Fruit fly (Drosophila melanogaster): Measurements from ENCODE around the gene CG13073.

The CG13073 gene

DNA sequence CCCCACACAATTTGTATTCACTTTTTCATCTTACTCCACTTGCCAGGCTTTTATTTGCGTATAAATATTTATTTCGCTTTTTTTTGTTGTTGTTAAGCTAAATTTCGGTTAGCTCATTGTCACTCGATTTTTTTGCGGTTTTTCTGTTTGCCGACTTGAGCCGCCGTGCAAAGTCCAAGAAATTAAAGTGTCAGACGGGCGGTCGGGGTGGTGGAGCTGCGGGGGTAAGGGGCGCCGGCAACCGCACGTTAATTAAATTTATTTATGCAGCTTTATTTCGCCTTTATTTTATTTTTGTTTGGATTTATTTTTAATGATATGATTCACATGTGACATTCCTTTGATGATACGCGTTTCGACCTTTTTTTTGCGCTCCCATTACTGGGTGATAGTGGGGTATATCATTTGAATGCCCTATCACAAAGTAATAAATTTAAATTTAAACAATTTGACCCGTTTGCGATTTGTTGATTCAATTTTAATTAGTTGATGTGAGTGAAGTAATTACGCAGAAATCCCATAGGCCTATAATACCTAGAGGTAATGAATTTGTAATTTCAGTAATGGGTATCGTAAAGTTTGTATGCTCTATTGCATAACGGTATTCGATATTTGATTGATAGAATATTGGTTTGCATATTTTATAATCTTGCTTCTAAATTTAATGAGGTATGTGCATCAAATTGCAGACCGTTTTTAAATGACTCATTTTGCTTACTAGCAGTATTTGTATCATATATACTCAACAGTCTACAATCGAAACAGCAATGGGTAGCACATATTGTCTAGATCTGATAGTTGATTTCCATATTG, 51.5 kb downstream of the CG13073 start (continued):
- TF ChIP-seq CG17385 (GFP tag; optimal IDR thresholded peaks at IDR 0.05) (peak; percentile 31), wek (GFP tag; optimal IDR thresholded peaks at IDR 0.05) (no peak), CG15601 (tag; optimal IDR thresholded peaks at IDR 0.05) (no peak), Myb (GFP tag; optimal IDR thresholded peaks at IDR 0.05) (peak; percentile 29), Pdp1 (GFP tag; optimal IDR thresholded peaks at IDR 0.05) (peak; percentile 54 to 67), dysf (GFP tag; IDR thresholded peaks at IDR 0.05) (peak; percentile 68), twi (tag; optimal IDR thresholded peaks at IDR 0.05) (no peak), Hmr (GFP tag; optimal IDR thresholded peaks at IDR 0.05) (peak; percentile 46), ssp (GFP tag; IDR thresholded peaks at IDR 0.05) (no peak), CG8281 (tag; optimal IDR thresholded peaks at IDR 0.05) (no peak), CG8478 (optimal IDR thresholded peaks at IDR 0.05) (no peak), CG9215 (GFP tag; IDR thresholded peaks at IDR 0.05) (peak; percentile 31), CG7745 (tag; optimal IDR thresholded peaks at IDR 0.05) (no peak), ewg (GFP tag; optimal IDR thresholded peaks at IDR 0.05) (peak; percentile 16), CG15073 (GFP tag; optimal IDR thresholded peaks at IDR 0.05) (no peak), pros (GFP tag; optimal IDR thresholded peaks at IDR 0.05) (no peak), sd (tag; optimal IDR thresholded peaks at IDR 0.05) (peak; percentile 40), Optix (GFP tag; IDR thresholded peaks at IDR 0.05) (no peak), YL-1 (GFP tag; optimal IDR thresholded peaks at IDR 0.05) (no peak), CG34376 (GFP tag; optimal IDR thresholded peaks at IDR 0.05) (no peak), CG17612 (GFP tag; IDR thresholded peaks at IDR 0.05) (no peak), BEAF-32 (GFP tag; optimal IDR thresholded peaks at IDR 0.05) (no peak), CG1832 (GFP tag; optimal IDR thresholded peaks at IDR 0.05) (no peak), sima (GFP tag; optimal IDR thresholded peaks at IDR 0.05) (no peak), hb (GFP tag; IDR thresholded peaks at IDR 0.05; ENCODE audit: partially characterized antibody) (no peak), hkb (optimal IDR thresholded peaks at IDR 0.05) (no peak), hkb (GFP tag; IDR thresholded peaks at IDR 0.05) (0 out of 2 replicates have a peak, but pooled peaks have one; percentile 20), MTF-1 (GFP tag; optimal IDR thresholded peaks at IDR 0.05; ENCODE audit: borderline replicate concordance) (no peak), disco-r (GFP tag; optimal IDR thresholded peaks at IDR 0.05) (no peak), NK7.1 (GFP tag; optimal IDR thresholded peaks at IDR 0.05) (peak; percentile 17), Atf6 (GFP tag; IDR thresholded peaks at IDR 0.05) (no peak; the same call in 1 of the 2 replicates), CG11504 (tag; optimal IDR thresholded peaks at IDR 0.05) (peak; percentile 57), sc (optimal IDR thresholded peaks at IDR 0.05) (no peak), sc (GFP tag; optimal IDR thresholded peaks at IDR 0.05) (no peak), prd (optimal IDR thresholded peaks at IDR 0.05) (no peak), prd (GFP tag; IDR thresholded peaks at IDR 0.05) (peak; percentile 60; the same call in 2 of the 3 replicates), CG3281 (GFP tag; optimal IDR thresholded peaks at IDR 0.05) (peak; percentile 49), tll (GFP tag; optimal IDR thresholded peaks at IDR 0.05) (no peak), CG34422 (GFP tag; IDR thresholded peaks at IDR 0.05) (no peak), tup (GFP tag; optimal IDR thresholded peaks at IDR 0.05) (no peak), CG4854 (GFP tag; optimal IDR thresholded peaks at IDR 0.05) (peak; percentile 53), CG9797 (GFP tag; optimal IDR thresholded peaks at IDR 0.05) (no peak), CG1233 (GFP tag; optimal IDR thresholded peaks at IDR 0.05) (peak; percentile 29), Nf-YB (GFP tag; optimal IDR thresholded peaks at IDR 0.05) (peak; percentile 5), CG3847 (GFP tag; IDR thresholded peaks at IDR 0.05) (peak; percentile 56), CG18619 (GFP tag; optimal IDR thresholded peaks at IDR 0.05) (peak; percentile 22), HmgD (GFP tag; optimal IDR thresholded peaks at IDR 0.05) (no peak), CG6254 (GFP tag; optimal IDR thresholded peaks at IDR 0.05) (no peak), CG10431 (GFP tag; optimal IDR thresholded peaks at IDR 0.05) (no peak)

All from whole organism, embryonic.